Worm (Caenorhabditis elegans): ENCODE measurements around the gene let-70.

The let-70 gene

ce11 chrIV:11109771-11110170, 27.7 kb upstream of the let-70 start, which contains the start of gene pigk-1 (continued):
- TF ChIP-seq nhr-10 (tag; optimal IDR thresholded peaks at IDR 0.05) (no peak), hlh-11 (tag; optimal IDR thresholded peaks at IDR 0.05) (no peak), jun-1 (tag; optimal IDR thresholded peaks at IDR 0.05) (no peak), fkh-10 (GFP tag; optimal IDR thresholded peaks at IDR 0.05) (no peak), lsy-2 (tag; optimal IDR thresholded peaks at IDR 0.05) (no peak), lin-15B (tag; optimal IDR thresholded peaks at IDR 0.05) (no peak), dmd-8 (GFP tag; IDR thresholded peaks at IDR 0.05) (0 out of 2 replicates have a peak, but pooled peaks have one; percentile 46), F26F4.8 (GFP tag; conservative IDR thresholded peaks at IDR 0.05) (no peak), daf-12 (tag; optimal IDR thresholded peaks at IDR 0.05) (no peak), F37D6.2 (tag; optimal IDR thresholded peaks at IDR 0.05) (no peak), ztf-7 (tag; optimal IDR thresholded peaks at IDR 0.05) (no peak), D1046.2 (GFP tag; IDR thresholded peaks at IDR 0.05) (no peak), dmd-6 (GFP tag; IDR thresholded peaks at IDR 0.05) (no peak), R02D3.7 (tag; optimal IDR thresholded peaks at IDR 0.05) (no peak), gei-8 (GFP tag; optimal IDR thresholded peaks at IDR 0.05) (no peak), rbr-2 (tag; optimal IDR thresholded peaks at IDR 0.05) (no peak), ceh-32 (tag; optimal IDR thresholded peaks at IDR 0.05; ENCODE audit: poor library complexity) (no peak), vab-7 (GFP tag; IDR thresholded peaks at IDR 0.05) (no peak), mep-1 (tag; optimal IDR thresholded peaks at IDR 0.05) (no peak), hmg-1.1 (GFP tag; IDR thresholded peaks at IDR 0.05) (0 out of 2 replicates have a peak, but pooled peaks have one; percentile 15), dpl-1 (GFP tag; optimal IDR thresholded peaks at IDR 0.05) (no peak), lim-7 (GFP tag; IDR thresholded peaks at IDR 0.05) (no peak), nhr-41 (GFP tag; IDR thresholded peaks at IDR 0.05) (no peak), snpc-1.2 (GFP tag; IDR thresholded peaks at IDR 0.05) (peak; percentile 62; the same call in 1 of the 2 replicates), Y48G9A.11 (GFP tag; IDR thresholded peaks at IDR 0.05) (peak; percentile 41; the same call in 1 of the 2 replicates), hif-1 (tag; optimal IDR thresholded peaks at IDR 0.05) (no peak), ceh-82 (tag; optimal IDR thresholded peaks at IDR 0.05) (no peak), ces-1 (GFP tag; optimal IDR thresholded peaks at IDR 0.05) (no peak), tra-1 (GFP tag; IDR thresholded peaks at IDR 0.05) (no peak), aly-2 (tag; optimal IDR thresholded peaks at IDR 0.05) (no peak), skn-1 (tag; optimal IDR thresholded peaks at IDR 0.05) (no peak), ZK546.5 (tag; optimal IDR thresholded peaks at IDR 0.05) (peak in 1 of 2 experiments; percentile 27), zfp-2 (tag; optimal IDR thresholded peaks at IDR 0.05) (no peak), arid-1 (GFP tag; conservative IDR thresholded peaks at IDR 0.05) (no peak), egl-27 (tag; optimal IDR thresholded peaks at IDR 0.05) (no peak), Y75B8A.6 (GFP tag; IDR thresholded peaks at IDR 0.05) (no peak), sdz-12 (GFP tag; optimal IDR thresholded peaks at IDR 0.05) (no peak), daf-19 (GFP tag; conservative IDR thresholded peaks at IDR 0.05) (0 out of 2 replicates have a peak, but pooled peaks have one; percentile 41), mes-2 (tag; optimal IDR thresholded peaks at IDR 0.05; ENCODE audit: poor library complexity, severe bottlenecking) (no peak), Y105C5A.15 (GFP tag; IDR thresholded peaks at IDR 0.05) (no peak), php-3 (GFP tag; IDR thresholded peaks at IDR 0.05) (no peak), pha-4 (GFP tag; IDR thresholded peaks at IDR 0.05) (peak; percentile 54; the same call in 1 of the 2 replicates), pha-4 (tag; optimal IDR thresholded peaks at IDR 0.05) (no peak), egl-43 (GFP tag; IDR thresholded peaks at IDR 0.05) (0 out of 2 replicates have a peak, but pooled peaks have one; percentile 18), nhr-237 (tag; optimal IDR thresholded peaks at IDR 0.05) (no peak), nhr-48 (tag; optimal IDR thresholded peaks at IDR 0.05) (no peak), ZK337.2 (GFP tag; IDR thresholded peaks at IDR 0.05) (no peak), ceh-28 (tag; optimal IDR thresholded peaks at IDR 0.05) (no peak), F49E8.2 (tag; optimal IDR thresholded peaks at IDR 0.05; ENCODE audit: borderline replicate concordance) (peak; percentile 58), lin-39 (tag; optimal IDR thresholded peaks at IDR 0.05) (no peak), zip-11 (GFP tag; IDR thresholded peaks at IDR 0.05) (no peak)

All from whole organism, L4 larva.